Fruit fly (Drosophila melanogaster): Measurements from ENCODE around the gene CG32487.

DNA sequence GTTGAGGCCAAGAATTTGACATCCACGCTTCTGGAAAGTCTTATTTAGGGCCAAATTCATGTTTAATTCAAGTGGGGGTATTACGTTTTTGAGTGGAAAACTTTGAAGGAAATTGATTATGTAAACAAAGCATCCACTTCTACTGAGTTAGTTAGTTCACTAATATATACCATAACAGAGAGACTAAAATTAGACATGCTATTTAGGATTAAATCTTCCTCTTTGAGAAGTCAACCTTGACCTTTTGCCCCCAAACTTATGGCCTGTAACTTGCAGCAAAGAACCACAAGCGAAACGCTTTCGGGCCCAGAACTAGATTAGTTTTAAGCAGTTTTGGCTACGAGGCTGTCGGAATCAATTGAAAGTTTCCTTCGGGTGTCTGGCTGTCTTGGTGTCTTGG, at the start of gene CG32487:
- TF ChIP-seq Dll (optimal IDR thresholded peaks at IDR 0.05) (no peak), pan (optimal IDR thresholded peaks at IDR 0.05) (no peak), psq (optimal IDR thresholded peaks at IDR 0.05) (no peak)
